Fruit fly (Drosophila melanogaster) whole organism, embryonic: Measurements from ENCODE around the gene CG43901.

ENCODE experiments used
- ATbp ChIP-seq: fragments of 200-800 bp; sonication (Bioruptor generic); optimal IDR thresholded peaks from 2 replicates; lab custom pipeline; 2017; ENCODE audit warnings: missing biosample characterization, mild to moderate bottlenecking, missing genetic modification characterization, missing genetic modification reagents
- Antp ChIP-seq: fragments of 200-800 bp; sonication (Bioruptor generic); optimal IDR thresholded peaks from 3 replicates; lab custom pipeline; 2016; ENCODE audit warnings: missing biosample characterization, missing genetic modification characterization
- CG10267 ChIP-seq: fragments of 200-800 bp; sonication (Bioruptor generic); optimal IDR thresholded peaks from 2 replicates; lab custom pipeline; 2018; ENCODE audit warnings: missing biosample characterization, mild to moderate bottlenecking, missing genetic modification characterization, moderate library complexity
- CG10654 ChIP-seq: fragments of 200-800 bp; sonication (Bioruptor generic); optimal IDR thresholded peaks from 2 replicates; lab custom pipeline; 2016; ENCODE audit warnings: missing biosample characterization, missing genetic modification characterization
- CG11398 ChIP-seq: fragments of 200-800 bp; sonication (Bioruptor generic); optimal IDR thresholded peaks from 2 replicates; lab custom pipeline; 2016; ENCODE audit warnings: missing biosample characterization, missing genetic modification characterization
- CG12391 ChIP-seq: fragments of 200-800 bp; sonication (Bioruptor generic); optimal IDR thresholded peaks from 3 replicates; lab custom pipeline; 2018; ENCODE audit warnings: missing biosample characterization, mild to moderate bottlenecking, missing genetic modification characterization, moderate library complexity
- CG14710 ChIP-seq: fragments of 200-800 bp; sonication (Bioruptor generic); optimal IDR thresholded peaks from 3 replicates; lab custom pipeline; 2019; ENCODE audit warnings: missing biosample characterization, mild to moderate bottlenecking, missing genetic modification characterization, moderate library complexity
- CG15696 ChIP-seq: fragments of 200-800 bp; sonication (Bioruptor generic); optimal IDR thresholded peaks from 2 replicates; lab custom pipeline; 2019; ENCODE audit warnings: missing biosample characterization, mild to moderate bottlenecking, missing genetic modification characterization, moderate library complexity
- CG17802 ChIP-seq: fragments of 200-800 bp; sonication (Bioruptor generic); optimal IDR thresholded peaks from 2 replicates; lab custom pipeline; 2018; ENCODE audit warnings: missing biosample characterization, mild to moderate bottlenecking, missing genetic modification characterization, moderate library complexity
- CG31365 ChIP-seq: fragments of 200-800 bp; sonication (Bioruptor generic); optimal IDR thresholded peaks from 2 replicates; lab custom pipeline; 2018; ENCODE audit warnings: missing biosample characterization, mild to moderate bottlenecking, missing genetic modification characterization
- CG31388 ChIP-seq: fragments of 200-800 bp; sonication (Bioruptor generic); optimal IDR thresholded peaks from 2 replicates; lab custom pipeline; 2016; ENCODE audit warnings: missing biosample characterization, missing genetic modification characterization
- CG3281 ChIP-seq: fragments of 200-800 bp; sonication (Bioruptor generic); optimal IDR thresholded peaks from 3 replicates; lab custom pipeline; 2017; ENCODE audit warnings: missing biosample characterization, mild to moderate bottlenecking, missing genetic modification characterization
- CG3726 ChIP-seq: fragments of 200-800 bp; sonication (Bioruptor generic); IDR thresholded peaks from 3 replicates; pipeline ENCODE4, ENCODE4 v1.3.6; 2022; ENCODE audit warnings: missing biosample characterization, missing genetic modification characterization
- CG5953 ChIP-seq: fragments of 200-800 bp; sonication (Bioruptor generic); IDR thresholded peaks from 2 replicates; pipeline ENCODE4 v1.3.6; 2022; ENCODE audit warnings: missing biosample characterization, missing genetic modification characterization
- CG6272 ChIP-seq: fragments of 200-800 bp; sonication (Bioruptor generic); IDR thresholded peaks from 2 replicates; pipeline ENCODE4 v1.3.6; 2022; ENCODE audit warnings: missing biosample characterization, missing genetic modification characterization
- CG6683 ChIP-seq: fragments of 200-800 bp; sonication (Bioruptor generic); optimal IDR thresholded peaks from 2 replicates; lab custom pipeline; 2017; ENCODE audit warnings: missing biosample characterization, mild to moderate bottlenecking, missing genetic modification characterization, missing genetic modification reagents
- CG6813 ChIP-seq: fragments of 200-800 bp; sonication (Bioruptor generic); optimal IDR thresholded peaks from 2 replicates; lab custom pipeline; 2017; ENCODE audit warnings: missing biosample characterization, missing genetic modification characterization, mild to moderate bottlenecking, moderate library complexity, missing genetic modification reagents
- CG9797 ChIP-seq: fragments of 200-800 bp; sonication (Bioruptor generic); optimal IDR thresholded peaks from 3 replicates; lab custom pipeline; 2018; ENCODE audit warnings: missing biosample characterization, mild to moderate bottlenecking, missing genetic modification characterization
- CTCF ChIP-seq: fragments of 200-800 bp; sonication (Bioruptor generic); optimal IDR thresholded peaks from 2 replicates; lab custom pipeline; 2017; ENCODE audit warnings: missing biosample characterization, mild to moderate bottlenecking, missing genetic modification characterization, moderate library complexity
- Deaf1 ChIP-seq: fragments of 200-800 bp; optimal IDR thresholded peaks from 3 replicates; lab custom pipeline; 2019; ENCODE audit warnings: missing biosample characterization, mild to moderate bottlenecking, missing genetic modification characterization, moderate library complexity
- Eip74EF ChIP-seq, 2 experiments: fragments of 200-800 bp in 1 of 2; fragments of >200 bp in 1 of 2; sonication (Bioruptor generic) in 1 of 2; optimal IDR thresholded peaks; 2 replicates each; lab custom pipeline; 2017 to 2019; ENCODE audit warnings: missing biosample characterization in 2 of 2, missing genetic modification characterization in 2 of 2, mild to moderate bottlenecking in 1 of 2, moderate library complexity in 1 of 2
- Hmx ChIP-seq: fragments of 200-800 bp; sonication (Bioruptor generic); optimal IDR thresholded peaks from 2 replicates; lab custom pipeline; 2016; ENCODE audit warnings: missing biosample characterization, missing genetic modification characterization
- Hsf ChIP-seq: fragments of 200-800 bp; sonication (Bioruptor generic); optimal IDR thresholded peaks from 3 replicates; lab custom pipeline; 2016; ENCODE audit warnings: missing biosample characterization, missing genetic modification characterization
- Mes4 ChIP-seq: fragments of 200-800 bp; sonication (Bioruptor generic); optimal IDR thresholded peaks from 2 replicates; lab custom pipeline; 2016; ENCODE audit warnings: missing biosample characterization, missing genetic modification characterization
- Poxn ChIP-seq: fragments of 200-800 bp; sonication (Bioruptor generic); IDR thresholded peaks from 2 replicates; pipeline ENCODE4 v1.3.6; 2022; ENCODE audit warnings: missing biosample characterization, missing genetic modification characterization
- Sin3A ChIP-seq: fragments of >200 bp; optimal IDR thresholded peaks from 2 replicates; lab custom pipeline; 2018
- Six4 ChIP-seq: fragments of 200-800 bp; sonication (Bioruptor generic); optimal IDR thresholded peaks from 2 replicates; lab custom pipeline; 2016; ENCODE audit warnings: missing biosample characterization, missing genetic modification characterization
- ap ChIP-seq: fragments of 200-800 bp; sonication (Bioruptor generic); IDR thresholded peaks from 2 replicates; pipeline ENCODE4 v1.3.6; 2022; ENCODE audit warnings: missing biosample characterization, missing genetic modification characterization
- az2 ChIP-seq: fragments of 200-800 bp; sonication (Bioruptor generic); optimal IDR thresholded peaks from 3 replicates; lab custom pipeline; 2016; ENCODE audit warnings: missing biosample characterization, missing genetic modification characterization
- caup ChIP-seq: fragments of 200-800 bp; sonication (Bioruptor generic); optimal IDR thresholded peaks from 3 replicates; lab custom pipeline; 2017; ENCODE audit warnings: missing biosample characterization, mild to moderate bottlenecking, missing genetic modification characterization, moderate library complexity; ENCODE audit not compliant: severe bottlenecking
- ci ChIP-seq: fragments of 200-800 bp; sonication (Bioruptor generic); IDR thresholded peaks from 3 replicates; pipeline ENCODE4 v1.3.6; 2022; ENCODE audit warnings: missing biosample characterization, missing genetic modification characterization
- danr ChIP-seq: fragments of 200-800 bp; sonication (Bioruptor generic); IDR thresholded peaks from 2 replicates; pipeline ENCODE4 v1.3.6; 2022; ENCODE audit warnings: missing biosample characterization, missing genetic modification characterization
- dmrt11E ChIP-seq: fragments of 200-800 bp; sonication (Bioruptor generic); optimal IDR thresholded peaks from 3 replicates; lab custom pipeline; 2018; ENCODE audit warnings: missing biosample characterization, mild to moderate bottlenecking, missing genetic modification characterization, moderate library complexity
- dysf ChIP-seq: fragments of 200-800 bp; sonication (Bioruptor generic); IDR thresholded peaks from 3 replicates; pipeline ENCODE4 v1.3.6; 2022; ENCODE audit warnings: missing biosample characterization, missing genetic modification characterization
- esg ChIP-seq: fragments of 200-800 bp; sonication (Bioruptor generic); conservative IDR thresholded peaks from 2 replicates; pipeline ENCODE4 v1.3.6; 2022; ENCODE audit warnings: missing biosample characterization, missing genetic modification characterization
- fd96Cb ChIP-seq: fragments of 200-800 bp; sonication (Bioruptor generic); optimal IDR thresholded peaks from 2 replicates; lab custom pipeline; 2018; ENCODE audit warnings: missing biosample characterization, mild to moderate bottlenecking, missing genetic modification characterization, moderate library complexity
- fu2 ChIP-seq: fragments of 200-800 bp; sonication (Bioruptor generic); optimal IDR thresholded peaks from 2 replicates; lab custom pipeline; 2016; ENCODE audit warnings: missing biosample characterization, missing genetic modification characterization
- gcm ChIP-seq: fragments of 200-800 bp; sonication (Bioruptor generic); optimal IDR thresholded peaks from 2 replicates; lab custom pipeline; 2019; ENCODE audit warnings: missing biosample characterization, mild to moderate bottlenecking, missing genetic modification characterization, moderate library complexity
- grn ChIP-seq: fragments of 200-800 bp; sonication (Bioruptor generic); optimal IDR thresholded peaks from 3 replicates; lab custom pipeline; 2017; ENCODE audit warnings: missing biosample characterization, missing genetic modification characterization
- gro ChIP-seq: fragments of 200-800 bp; sonication (Bioruptor generic); optimal IDR thresholded peaks from 2 replicates; lab custom pipeline; 2016; ENCODE audit warnings: missing biosample characterization, missing genetic modification characterization
- ken ChIP-seq: fragments of 200-800 bp; sonication (Bioruptor generic); IDR thresholded peaks from 3 replicates; pipeline ENCODE4 v1.3.6; 2022; ENCODE audit warnings: missing biosample characterization, missing genetic modification characterization
- lab ChIP-seq: fragments of 200-800 bp; sonication (Bioruptor generic); optimal IDR thresholded peaks from 3 replicates; lab custom pipeline; 2017; ENCODE audit warnings: missing biosample characterization, missing genetic modification characterization, mild to moderate bottlenecking, moderate library complexity, missing genetic modification reagents
- lilli ChIP-seq: fragments of 200-800 bp; sonication (Bioruptor generic); optimal IDR thresholded peaks from 3 replicates; lab custom pipeline; 2016; ENCODE audit warnings: missing biosample characterization, missing genetic modification characterization
- lmd ChIP-seq: fragments of 200-800 bp; sonication (Bioruptor generic); IDR thresholded peaks from 2 replicates; pipeline ENCODE4 v1.3.6; 2022; ENCODE audit warnings: missing biosample characterization, missing genetic modification characterization
- nom ChIP-seq: fragments of 200-800 bp; sonication (Bioruptor generic); optimal IDR thresholded peaks from 2 replicates; lab custom pipeline; 2017; ENCODE audit warnings: missing biosample characterization, missing genetic modification characterization, mild to moderate bottlenecking, moderate library complexity, missing genetic modification reagents
- oc ChIP-seq: fragments of 200-800 bp; sonication (Bioruptor generic); optimal IDR thresholded peaks from 2 replicates; lab custom pipeline; 2018; ENCODE audit warnings: missing biosample characterization, mild to moderate bottlenecking, missing genetic modification characterization, moderate library complexity
- sc ChIP-seq, 3 experiments: fragments of >200 bp in 2 of 3; fragments of 200-800 bp in 1 of 3; sonication (Bioruptor generic) in 1 of 3; optimal IDR thresholded peaks; 2 replicates in 2 of 3; 3 replicates in 1 of 3; lab custom pipeline; 2017; ENCODE audit warnings: mild to moderate bottlenecking in 1 of 3, missing biosample characterization in 1 of 3, missing genetic modification characterization in 1 of 3, missing genetic modification reagents in 1 of 3
- slbo ChIP-seq: fragments of 200-800 bp; sonication (Bioruptor generic); IDR thresholded peaks from 2 replicates; pipeline ENCODE4 v1.3.6; 2022; ENCODE audit warnings: missing biosample characterization, missing genetic modification characterization
- sob ChIP-seq: fragments of 200-800 bp; sonication (Bioruptor generic); IDR thresholded peaks from 2 replicates; pipeline ENCODE4 v1.3.6; 2022; ENCODE audit warnings: missing biosample characterization, missing genetic modification characterization
- yki ChIP-seq: fragments of >200 bp; optimal IDR thresholded peaks from 3 replicates; lab custom pipeline; 2018
- zfh1 ChIP-seq: fragments of 200-800 bp; sonication (Bioruptor generic); IDR thresholded peaks from 3 replicates; pipeline ENCODE4 v1.3.6; 2022; ENCODE audit warnings: missing biosample characterization, missing genetic modification characterization

The CG43901 gene

DNA sequence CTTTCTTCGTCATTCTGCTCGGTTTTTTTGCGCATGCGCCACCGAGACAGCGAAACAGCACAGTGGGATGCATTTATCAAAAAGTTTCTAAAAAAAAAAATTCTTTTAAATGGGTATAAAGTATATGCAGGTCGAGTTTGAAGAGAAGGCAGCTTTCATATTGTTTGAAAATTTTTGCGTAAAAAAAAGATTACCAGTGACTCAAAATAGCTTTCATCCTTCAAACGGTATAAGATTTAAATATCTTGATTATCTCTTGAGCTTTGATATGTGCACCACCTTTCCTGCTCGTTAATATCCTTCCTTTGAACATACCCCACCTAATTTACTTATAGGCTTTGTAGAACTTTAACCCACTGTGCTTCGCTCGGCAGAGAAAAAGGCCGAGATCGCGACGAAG lies 520 bp upstream of the CG43901 start (continued):
- peak; percentile 26 for TF ChIP-seq CG10654
- TF ChIP-seq fu2 (GFP tag; lab: Kevin White, UChicago) = peak; percentile 6
- no peak; the same call in 2 of the 3 replicates for TF ChIP-seq ci
- 0 out of 3 replicates have a peak, but pooled peaks have one; percentile 47 for TF ChIP-seq zfh1 (GFP tag; lab: Robert Waterston, UW)
- peak; percentile 5 for TF ChIP-seq gro
- TF ChIP-seq dysf (GFP tag; lab: Robert Waterston, UW) = peak; percentile 63; the same call in 2 of the 3 replicates
- TF ChIP-seq sob (GFP tag; lab: Robert Waterston, UW) = peak; percentile 15; the same call in 1 of the 2 replicates
- TF ChIP-seq CG11398 (GFP tag; lab: Kevin White, UChicago) = peak; percentile 49
- peak; percentile 79 for TF ChIP-seq fd96Cb (tag; lab: Kevin White, UChicago)
- TF ChIP-seq Hmx = peak; percentile 35
- TF ChIP-seq Sin3A (lab: Kevin White, UChicago) = no peak
- peak; percentile 64 for TF ChIP-seq CG14710 (tag; lab: Kevin White, UChicago)
- peak; percentile 31 for TF ChIP-seq Antp
- TF ChIP-seq CTCF (GFP tag; lab: Kevin White, UChicago) = no peak
- peak; percentile 85 for TF ChIP-seq Deaf1 (tag; lab: Kevin White, UChicago)
- TF ChIP-seq ken = 0 out of 3 replicates have a peak, but pooled peaks have one; percentile 51
- peak in 1 of 2 experiments; percentile 53 for TF ChIP-seq Eip74EF (GFP tag; optimal IDR thresholded peaks at IDR 0.05; lab: Kevin White, UChicago)
- peak; percentile 66 for TF ChIP-seq lilli (GFP tag; lab: Kevin White, UChicago)
- TF ChIP-seq sc (optimal IDR thresholded peaks at IDR 0.05; lab: Kevin White, UChicago) = no peak
- peak; percentile 67 for TF ChIP-seq sc (GFP tag; optimal IDR thresholded peaks at IDR 0.05; lab: Kevin White, UChicago)
- TF ChIP-seq Hsf (GFP tag; lab: Kevin White, UChicago) = peak; percentile 74
- TF ChIP-seq CG3281 (GFP tag; lab: Kevin White, UChicago) = peak; percentile 38
- TF ChIP-seq CG9797 (GFP tag; lab: Kevin White, UChicago) = no peak
- TF ChIP-seq Mes4 (GFP tag; lab: Kevin White, UChicago) = peak; percentile 61
- peak; percentile 43 for TF ChIP-seq CG15696
- peak; percentile 19 for TF ChIP-seq CG17802 (tag; lab: Kevin White, UChicago)
- peak; percentile 37 for TF ChIP-seq CG6813 (GFP tag; lab: Kevin White, UChicago)
- TF ChIP-seq slbo (GFP tag; lab: Robert Waterston, UW) = no peak; the same call in 1 of the 2 replicates
- 0 out of 2 replicates have a peak, but pooled peaks have one; percentile 32 for TF ChIP-seq ap (GFP tag; lab: Robert Waterston, UW)
- peak; percentile 80 for TF ChIP-seq dmrt11E
- TF ChIP-seq caup = peak; percentile 23
- TF ChIP-seq Poxn = no peak
- peak; percentile 49 for TF ChIP-seq Six4 (GFP tag; lab: Kevin White, UChicago)
- TF ChIP-seq nom (GFP tag; lab: Kevin White, UChicago) = no peak
- no peak for TF ChIP-seq grn (GFP tag; lab: Kevin White, UChicago)
- peak; percentile 71 for TF ChIP-seq esg (GFP tag; lab: Robert Waterston, UW)
- TF ChIP-seq CG12391 (tag; lab: Kevin White, UChicago) = peak; percentile 63
- no peak for TF ChIP-seq CG6683 (GFP tag; lab: Kevin White, UChicago)
- peak; percentile 64 for TF ChIP-seq az2
- peak; percentile 68 for TF ChIP-seq CG10267 (tag; lab: Kevin White, UChicago)
- peak; percentile 64 for TF ChIP-seq ATbp (GFP tag; lab: Kevin White, UChicago)
- TF ChIP-seq CG31388 (GFP tag; lab: Kevin White, UChicago) = peak; percentile 0
- TF ChIP-seq lmd (GFP tag; lab: Robert Waterston, UW) = peak; percentile 68
- TF ChIP-seq CG5953 (GFP tag; lab: Robert Waterston, UW) = no peak
- peak; percentile 61 for TF ChIP-seq lab (GFP tag; lab: Kevin White, UChicago)
- peak; percentile 35 for TF ChIP-seq oc (tag; lab: Kevin White, UChicago)
- TF ChIP-seq CG31365 = no peak
- TF ChIP-seq gcm (GFP tag; lab: Kevin White, UChicago) = peak; percentile 49
- TF ChIP-seq danr = peak; percentile 19; the same call in 1 of the 2 replicates
- no peak for TF ChIP-seq CG6272 (GFP tag; lab: Robert Waterston, UW)
- no peak for TF ChIP-seq yki
- 0 out of 3 replicates have a peak, but pooled peaks have one; percentile 31 for TF ChIP-seq CG3726 (GFP tag; lab: Robert Waterston, UW)
